Fruit fly (Drosophila melanogaster) whole organism, prepupa: ENCODE results near the gene Gpdh1.

Experiments used
- CG16779 ChIP-seq: fragments of 200-800 bp; sonication (Bioruptor generic); optimal IDR thresholded peaks from 3 replicates; lab custom pipeline; 2017; ENCODE audit warnings: missing biosample characterization, mild to moderate bottlenecking, missing genetic modification characterization
- svp ChIP-seq: fragments of 200-800 bp; sonication (Bioruptor generic); peaks from one replicate; lab custom pipeline; 2016; ENCODE audit warnings: missing biosample characterization, missing genetic modification characterization

dm6 chr2L:5964851-5965250 lies 21.4 kb downstream of the Gpdh1 start, which contains the start of gene psd:
- TF ChIP-seq CG16779 (tag; lab: Kevin White, UChicago) (no peak), svp (GFP tag; lab: Kevin White, UChicago) (no peak)
